Worm (Caenorhabditis elegans) whole organism, L4/young adult: ENCODE results near the gene F21C10.1.

Experiments
- W03F9.2 ChIP-seq: fragments of 150-350 bp; optimal IDR thresholded peaks from 2 replicates; lab custom pipeline; 2014; ENCODE audit warnings: missing biosample characterization, missing genetic modification characterization
- dao-5 ChIP-seq: sonication (generic microtip); optimal IDR thresholded peaks from 2 replicates; lab custom pipeline; 2016; ENCODE audit warnings: missing genotype, missing genetic modification characterization, moderate library complexity, missing compliant biosample characterization
- him-1 ChIP-seq: sonication (generic microtip); optimal IDR thresholded peaks from 2 replicates; lab custom pipeline; 2016; ENCODE audit warnings: missing genotype, missing genetic modification reagents, missing genetic modification characterization, missing compliant biosample characterization

DNA sequence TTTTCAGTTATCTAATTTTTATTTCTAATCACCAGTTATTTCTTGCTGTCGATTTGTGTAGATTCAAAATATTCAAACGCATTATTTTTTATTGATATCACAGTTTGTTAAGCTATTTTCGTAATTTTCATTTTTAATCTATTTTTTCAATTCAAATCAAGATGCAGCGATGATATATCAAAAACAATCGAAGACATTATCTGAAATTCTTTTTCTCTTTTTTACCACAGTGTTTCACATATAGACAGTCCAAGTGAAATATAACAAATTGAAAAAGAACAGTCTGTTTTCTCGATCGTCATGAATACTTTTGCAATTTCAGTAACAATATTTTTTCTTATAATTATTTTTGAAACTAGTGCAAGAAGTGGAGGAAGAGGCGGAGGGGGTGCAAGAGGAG is 6.8 kb upstream of the F21C10.1 start, which contains the start of gene F21C10.5:
- TF ChIP-seq him-1 (no peak), W03F9.2 (tag; lab: Kevin White, UChicago) (no peak), dao-5 (tag; lab: Kevin White, UChicago) (no peak)
